Worm (Caenorhabditis elegans) whole organism, L3 larva: ENCODE results near the gene C53A5.17.

Experiments
- aly-2 ChIP-seq: fragments of 150-350 bp; optimal IDR thresholded peaks from 2 replicates; lab custom pipeline; 2014; ENCODE audit warnings: missing biosample characterization, missing genetic modification characterization
- elt-3 ChIP-seq, 3 experiments: fragments of 150-350 bp in 1 of 3; sonication (generic microtip) in 2 of 3; optimal IDR thresholded peaks; 2 replicates in 2 of 3; 4 replicates in 1 of 3; lab custom pipeline; 2014 to 2017; ENCODE audit warnings: missing biosample characterization in 3 of 3, missing genetic modification characterization in 3 of 3
- lin-15B ChIP-seq: fragments of 150-350 bp; optimal IDR thresholded peaks from 2 replicates; lab custom pipeline; 2014; ENCODE audit warnings: missing biosample characterization, missing genetic modification characterization
- lsy-12 ChIP-seq: sonication (generic microtip); optimal IDR thresholded peaks from 2 replicates; lab custom pipeline; 2016; ENCODE audit warnings: mild to moderate bottlenecking, missing genetic modification characterization, missing compliant biosample characterization
- nhr-23 ChIP-seq: fragments of 150-350 bp; optimal IDR thresholded peaks from 2 replicates; lab custom pipeline; 2014; ENCODE audit warnings: missing biosample characterization, missing genetic modification reagents, missing genetic modification characterization
- nhr-237 ChIP-seq: fragments of 150-350 bp; optimal IDR thresholded peaks from 2 replicates; lab custom pipeline; 2014; ENCODE audit warnings: missing biosample characterization, missing genetic modification characterization
- nhr-25 ChIP-seq: sonication (generic microtip); optimal IDR thresholded peaks from 2 replicates; lab custom pipeline; 2017; ENCODE audit warnings: missing biosample characterization, missing genetic modification characterization
- nhr-77 ChIP-seq: fragments of 150-350 bp; optimal IDR thresholded peaks from 2 replicates; lab custom pipeline; 2014; ENCODE audit warnings: missing biosample characterization, missing genetic modification characterization
- pha-4 ChIP-seq: fragments of 150-350 bp; optimal IDR thresholded peaks from 2 replicates; lab custom pipeline; 2014; ENCODE audit warnings: missing biosample characterization, missing genetic modification reagents, missing genetic modification characterization
- tbx-2 ChIP-seq: sonication (generic microtip); optimal IDR thresholded peaks from 2 replicates; lab custom pipeline; 2016; ENCODE audit warnings: mild to moderate bottlenecking, missing genetic modification characterization, missing compliant biosample characterization
- unc-39 ChIP-seq: sonication (generic microtip); optimal IDR thresholded peaks from 4 replicates; lab custom pipeline; 2017; ENCODE audit warnings: missing biosample characterization, missing genetic modification characterization
- unc-62 ChIP-seq: fragments of 150-350 bp; sonication (generic microtip); optimal IDR thresholded peaks from 4 replicates; lab custom pipeline; 2014; ENCODE audit warnings: missing biosample characterization, missing genetic modification reagents, missing genetic modification characterization

DNA sequence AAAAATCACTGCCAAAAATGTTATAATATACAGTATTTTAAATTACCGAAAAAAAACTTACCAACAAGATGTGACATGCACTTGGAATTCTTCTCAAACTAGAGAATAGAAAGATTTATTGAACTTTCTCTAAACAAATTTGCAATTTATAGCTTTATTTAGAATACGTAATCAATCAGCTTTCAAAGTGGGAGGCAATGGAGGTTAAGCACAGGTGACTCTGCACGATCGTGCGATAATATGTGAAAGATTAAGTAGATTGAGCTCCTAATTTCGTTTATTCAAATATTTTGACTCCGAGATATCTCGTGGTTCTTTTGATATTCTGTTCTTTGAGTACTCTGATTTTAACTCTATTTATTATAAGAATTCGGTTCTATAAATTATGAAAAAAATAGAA, 2.9 kb downstream of the C53A5.17 start, which contains the start of gene R02D5.6:
- TF ChIP-seq nhr-77 (no peak), lin-15B (no peak), aly-2 (tag; lab: Kevin White, UChicago) (no peak), unc-39 (no peak), nhr-237 (tag; lab: Kevin White, UChicago) (no peak), tbx-2 (tag; lab: Kevin White, UChicago) (no peak), elt-3 (tag; optimal IDR thresholded peaks at IDR 0.05; lab: Kevin White, UChicago) (no peak), lsy-12 (tag; lab: Kevin White, UChicago) (no peak), unc-62 (GFP tag; lab: Kevin White, UChicago) (no peak), pha-4 (tag; lab: Kevin White, UChicago) (no peak), nhr-23 (no peak), nhr-25 (tag; lab: Kevin White, UChicago) (no peak)
